Worm (Caenorhabditis elegans) whole organism, L2 larva: ENCODE measurements around the gene mig-18.

Experiments
- fos-1 ChIP-seq: fragments of 150-350 bp; optimal IDR thresholded peaks from 2 replicates; lab custom pipeline; 2014; ENCODE audit warnings: missing biosample characterization, missing genetic modification characterization
- nhr-10 ChIP-seq: sonication (generic microtip); optimal IDR thresholded peaks from 2 replicates; lab custom pipeline; 2017; ENCODE audit warnings: missing biosample characterization, missing genetic modification characterization

mig-18 gene

ce11 chrIII:13452824-13453223 lies 49.8 kb downstream of the mig-18 start:
- TF ChIP-seq fos-1 (tag; lab: Kevin White, UChicago) (peak; percentile 31), nhr-10 (tag; lab: Kevin White, UChicago) (no peak)
- TF ChIP-seq, all 48 proteins: peak for 1
